Fruit fly (Drosophila melanogaster) whole organism, prepupa: Measurements from ENCODE around the gene CG6607.

Experiments
- Blimp-1 ChIP-seq: fragments of 200-800 bp; sonication (Bioruptor generic); optimal IDR thresholded peaks from 3 replicates; lab custom pipeline; 2017; ENCODE audit warnings: missing biosample characterization, missing genetic modification characterization, mild to moderate bottlenecking, moderate library complexity, missing genetic modification reagents
- CG10631 ChIP-seq: fragments of 200-800 bp; sonication (Bioruptor generic); optimal IDR thresholded peaks from 2 replicates; lab custom pipeline; 2016; ENCODE audit warnings: missing biosample characterization, missing genetic modification characterization
- CG10669 ChIP-seq: fragments of 200-800 bp; sonication (Bioruptor generic); optimal IDR thresholded peaks from 3 replicates; lab custom pipeline; 2018; ENCODE audit warnings: missing biosample characterization, mild to moderate bottlenecking, missing genetic modification characterization, moderate library complexity
- CG11294 ChIP-seq: fragments of 200-800 bp; sonication (Bioruptor generic); IDR thresholded peaks from 2 replicates; pipeline ENCODE4 v1.3.6; 2022; ENCODE audit warnings: missing biosample characterization, missing genetic modification characterization
- CG11762 ChIP-seq: fragments of 200-800 bp; sonication (Bioruptor generic); optimal IDR thresholded peaks from 3 replicates; lab custom pipeline; 2016; ENCODE audit warnings: missing biosample characterization, missing genetic modification characterization; ENCODE audit not compliant: insufficient read depth
- CG15336 ChIP-seq: fragments of 200-800 bp; sonication (Bioruptor generic); IDR thresholded peaks from 2 replicates; pipeline ENCODE4 v1.3.6; 2022; ENCODE audit warnings: missing biosample characterization, missing genetic modification characterization
- CG1621 ChIP-seq: fragments of 200-800 bp; sonication (Bioruptor generic); optimal IDR thresholded peaks from 3 replicates; lab custom pipeline; 2018; ENCODE audit warnings: missing biosample characterization, mild to moderate bottlenecking, missing genetic modification characterization
- CG16779 ChIP-seq: fragments of 200-800 bp; sonication (Bioruptor generic); optimal IDR thresholded peaks from 3 replicates; lab custom pipeline; 2017; ENCODE audit warnings: missing biosample characterization, mild to moderate bottlenecking, missing genetic modification characterization
- CG31627 ChIP-seq: fragments of 200-800 bp; sonication (Bioruptor generic); optimal IDR thresholded peaks from 3 replicates; lab custom pipeline; 2016; ENCODE audit warnings: missing biosample characterization, missing genetic modification characterization
- CG32006 ChIP-seq: fragments of 200-800 bp; sonication (Bioruptor generic); optimal IDR thresholded peaks from 3 replicates; lab custom pipeline; 2017; ENCODE audit warnings: missing biosample characterization, mild to moderate bottlenecking, missing genetic modification characterization
- CG34406 ChIP-seq: fragments of 200-800 bp; sonication (Bioruptor generic); optimal IDR thresholded peaks from 3 replicates; lab custom pipeline; 2016; ENCODE audit warnings: missing biosample characterization, missing genetic modification characterization
- CG3919 ChIP-seq: fragments of 200-800 bp; sonication (Bioruptor generic); optimal IDR thresholded peaks from 3 replicates; lab custom pipeline; 2016; ENCODE audit warnings: missing biosample characterization, missing genetic modification characterization
- CG6163 ChIP-seq: fragments of 200-800 bp; sonication (Bioruptor generic); IDR thresholded peaks from 3 replicates; pipeline ENCODE4 v1.3.6; 2022; ENCODE audit warnings: missing biosample characterization, missing genetic modification characterization
- CG6792 ChIP-seq: fragments of 200-800 bp; sonication (Bioruptor generic); optimal IDR thresholded peaks from 3 replicates; lab custom pipeline; 2016; ENCODE audit warnings: missing biosample characterization, missing genetic modification characterization
- CG6808 ChIP-seq: fragments of 200-800 bp; sonication (Bioruptor generic); optimal IDR thresholded peaks from 3 replicates; lab custom pipeline; 2017; ENCODE audit warnings: missing biosample characterization, missing genetic modification characterization, mild to moderate bottlenecking, moderate library complexity, missing genetic modification reagents
- CG6854 ChIP-seq: fragments of 200-800 bp; sonication (Bioruptor generic); optimal IDR thresholded peaks from 2 replicates; lab custom pipeline; 2017; ENCODE audit warnings: missing biosample characterization, mild to moderate bottlenecking, missing genetic modification characterization
- CG8119 ChIP-seq: fragments of 200-800 bp; sonication (Bioruptor generic); IDR thresholded peaks from 3 replicates; pipeline ENCODE4 v1.3.6; 2022; ENCODE audit warnings: missing biosample characterization, missing genetic modification characterization
- Eip75B ChIP-seq: fragments of 200-800 bp; sonication (Bioruptor generic); optimal IDR thresholded peaks from 3 replicates; lab custom pipeline; 2016; ENCODE audit warnings: missing biosample characterization, missing genetic modification characterization
- Eip78C ChIP-seq: fragments of 200-800 bp; sonication (Bioruptor generic); peaks from one replicate; lab custom pipeline; 2016; ENCODE audit warnings: missing biosample characterization, missing genetic modification characterization
- Eip93F ChIP-seq: fragments of 200-800 bp; sonication (Bioruptor generic); optimal IDR thresholded peaks from 2 replicates; lab custom pipeline; 2016; ENCODE audit warnings: missing biosample characterization, mild to moderate bottlenecking, missing genetic modification characterization
- Ets21C ChIP-seq: fragments of 200-800 bp; sonication (Bioruptor generic); optimal IDR thresholded peaks from 3 replicates; lab custom pipeline; 2016; ENCODE audit warnings: missing biosample characterization, missing genetic modification characterization
- Ets96B ChIP-seq: fragments of 200-800 bp; optimal IDR thresholded peaks from 2 replicates; lab custom pipeline; 2019; ENCODE audit warnings: missing biosample characterization, mild to moderate bottlenecking, missing genetic modification characterization, moderate library complexity
- Gug ChIP-seq: fragments of 200-800 bp; sonication (Bioruptor generic); IDR thresholded peaks from 2 replicates; pipeline ENCODE4 v1.3.6; 2022; ENCODE audit warnings: missing biosample characterization, missing genetic modification characterization
- Hr38 ChIP-seq: sonication (Bioruptor generic); optimal IDR thresholded peaks from 2 replicates; lab custom pipeline; 2016; ENCODE audit warnings: missing biosample characterization, missing genetic modification characterization
- Hr4 ChIP-seq: fragments of 200-800 bp; sonication (Bioruptor generic); optimal IDR thresholded peaks from 3 replicates; lab custom pipeline; 2016; ENCODE audit warnings: missing biosample characterization, missing genetic modification characterization
- Lpt ChIP-seq: fragments of 200-800 bp; sonication (Bioruptor generic); optimal IDR thresholded peaks from 3 replicates; lab custom pipeline; 2016; ENCODE audit warnings: missing biosample characterization, missing genetic modification characterization
- Met ChIP-seq: fragments of 200-800 bp; sonication (Bioruptor generic); optimal IDR thresholded peaks from 3 replicates; lab custom pipeline; 2016; ENCODE audit warnings: missing biosample characterization, missing genetic modification characterization
- OdsH ChIP-seq: fragments of 200-800 bp; sonication (Bioruptor generic); optimal IDR thresholded peaks from 3 replicates; lab custom pipeline; 2016; ENCODE audit warnings: missing biosample characterization, missing genetic modification characterization
- Smox ChIP-seq: fragments of 200-800 bp; sonication (Bioruptor generic); optimal IDR thresholded peaks from 3 replicates; lab custom pipeline; 2016; ENCODE audit warnings: missing biosample characterization, missing genetic modification characterization
- Sox14 ChIP-seq: fragments of 200-800 bp; sonication (Bioruptor generic); optimal IDR thresholded peaks from 3 replicates; lab custom pipeline; 2016; ENCODE audit warnings: missing biosample characterization, missing genetic modification characterization
- Sox15 ChIP-seq: fragments of 200-800 bp; sonication (Bioruptor generic); optimal IDR thresholded peaks from 3 replicates; lab custom pipeline; 2016; ENCODE audit warnings: missing biosample characterization, missing genetic modification characterization
- achi ChIP-seq: fragments of 200-800 bp; sonication (Bioruptor generic); optimal IDR thresholded peaks from 3 replicates; lab custom pipeline; 2016; ENCODE audit warnings: missing biosample characterization, missing genetic modification characterization
- cyc ChIP-seq: fragments of 200-800 bp; sonication (Bioruptor generic); optimal IDR thresholded peaks from 3 replicates; lab custom pipeline; 2016; ENCODE audit warnings: missing biosample characterization, missing genetic modification characterization
- dac ChIP-seq: fragments of 200-800 bp; sonication (Bioruptor generic); optimal IDR thresholded peaks from 2 replicates; lab custom pipeline; 2017; ENCODE audit warnings: missing biosample characterization, mild to moderate bottlenecking, missing genetic modification characterization
- eg ChIP-seq: fragments of 200-800 bp; sonication (Bioruptor generic); IDR thresholded peaks from 3 replicates; pipeline ENCODE4 v1.3.6; 2022; ENCODE audit warnings: missing biosample characterization, missing genetic modification characterization
- esn ChIP-seq: fragments of 200-800 bp; sonication (Bioruptor generic); optimal IDR thresholded peaks from 2 replicates; lab custom pipeline; 2016; ENCODE audit warnings: missing biosample characterization, mild to moderate bottlenecking, missing genetic modification characterization, moderate library complexity
- fd59A ChIP-seq: fragments of 200-800 bp; sonication (Bioruptor generic); optimal IDR thresholded peaks from 2 replicates; lab custom pipeline; 2017; ENCODE audit warnings: missing biosample characterization, mild to moderate bottlenecking, missing genetic modification characterization, missing genetic modification reagents
- fd85E ChIP-seq: fragments of 200-800 bp; sonication (Bioruptor generic); optimal IDR thresholded peaks from 3 replicates; lab custom pipeline; 2016; ENCODE audit warnings: missing biosample characterization, missing genetic modification characterization
- fkh ChIP-seq: fragments of 200-800 bp; sonication (Bioruptor generic); optimal IDR thresholded peaks from 3 replicates; lab custom pipeline; 2017; ENCODE audit warnings: missing biosample characterization, mild to moderate bottlenecking, missing genetic modification characterization, moderate library complexity
- lz ChIP-seq: fragments of 200-800 bp; sonication (Bioruptor generic); optimal IDR thresholded peaks from 3 replicates; lab custom pipeline; 2016; ENCODE audit warnings: missing biosample characterization, missing genetic modification characterization
- net ChIP-seq: fragments of 200-800 bp; sonication (Bioruptor generic); optimal IDR thresholded peaks from 3 replicates; lab custom pipeline; 2016; ENCODE audit warnings: missing biosample characterization, missing genetic modification characterization
- salr ChIP-seq, 2 experiments: fragments of 200-800 bp; sonication (Bioruptor generic); optimal IDR thresholded peaks; 3 replicates each; lab custom pipeline; 2016 to 2018; ENCODE audit warnings: missing biosample characterization in 2 of 2, missing genetic modification characterization in 2 of 2, mild to moderate bottlenecking in 1 of 2
- ss ChIP-seq, 2 experiments: fragments of 200-800 bp; sonication (Bioruptor generic); optimal IDR thresholded peaks; 2 replicates in 1 of 2; 3 replicates in 1 of 2; lab custom pipeline; 2017 to 2018; ENCODE audit warnings: mild to moderate bottlenecking in 2 of 2, missing biosample characterization in 2 of 2, missing genetic modification characterization in 2 of 2, moderate library complexity in 1 of 2
- svp ChIP-seq: fragments of 200-800 bp; sonication (Bioruptor generic); peaks from one replicate; lab custom pipeline; 2016; ENCODE audit warnings: missing biosample characterization, missing genetic modification characterization

CG6607 gene

DNA sequence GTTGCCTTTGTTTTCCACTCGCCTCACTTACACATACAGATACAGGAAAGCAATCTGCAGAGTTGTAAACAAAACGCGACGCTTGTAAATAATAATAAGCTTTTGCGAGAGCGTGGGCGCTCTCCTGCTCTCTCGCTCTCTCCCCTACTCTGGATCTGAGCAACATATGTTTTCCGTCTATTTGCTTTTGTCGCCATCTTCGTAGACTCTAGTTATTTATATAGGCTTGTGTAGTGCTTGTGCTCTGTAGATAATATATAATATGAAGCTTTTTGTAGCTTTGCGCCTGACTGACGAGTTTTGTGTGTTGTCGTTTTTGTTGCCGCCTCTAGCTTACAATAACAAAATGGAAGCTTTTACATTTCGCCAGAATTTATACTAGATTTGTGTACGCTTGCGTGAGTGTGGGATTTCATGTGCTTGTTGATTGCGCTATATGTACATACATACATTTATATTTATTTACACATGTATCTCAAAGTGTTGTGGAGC lies 37.9 kb downstream of the CG6607 start (continued):
- peak; percentile 97 for TF ChIP-seq fkh (GFP tag; lab: Kevin White, UChicago)
- TF ChIP-seq svp (GFP tag; lab: Kevin White, UChicago), result peak; percentile 79
- no peak for TF ChIP-seq salr (GFP tag; optimal IDR thresholded peaks at IDR 0.05; lab: Kevin White, UChicago)
- no peak; the same call in 2 of the 3 replicates for TF ChIP-seq eg (GFP tag; lab: Robert Waterston, UW)
- no peak for TF ChIP-seq CG11762 (GFP tag; lab: Kevin White, UChicago)
- peak; percentile 23 for TF ChIP-seq CG3919 (GFP tag; lab: Kevin White, UChicago)
- TF ChIP-seq Hr38, result no peak
- no peak for TF ChIP-seq OdsH (GFP tag; lab: Kevin White, UChicago)
- no peak for TF ChIP-seq cyc (GFP tag; lab: Kevin White, UChicago)
- TF ChIP-seq Eip75B (GFP tag; lab: Kevin White, UChicago), result peak; percentile 54
- no peak for TF ChIP-seq Sox15 (GFP tag; lab: Kevin White, UChicago)
- no peak for TF ChIP-seq CG11294
- no peak for TF ChIP-seq Blimp-1 (GFP tag; lab: Kevin White, UChicago)
- peak; percentile 36 for TF ChIP-seq Met (GFP tag; lab: Kevin White, UChicago)
- TF ChIP-seq Lpt, result peak; percentile 16
- no peak for TF ChIP-seq Gug (GFP tag; lab: Robert Waterston, UW)
- no peak for TF ChIP-seq Hr4 (GFP tag; lab: Kevin White, UChicago)
- TF ChIP-seq CG32006 (GFP tag; lab: Kevin White, UChicago), result no peak
- peak; percentile 9 for TF ChIP-seq CG10631
- TF ChIP-seq CG10669 (GFP tag; lab: Kevin White, UChicago), result no peak
- peak; percentile 12 for TF ChIP-seq CG6792 (GFP tag; lab: Kevin White, UChicago)
- TF ChIP-seq ss (GFP tag; optimal IDR thresholded peaks at IDR 0.05; lab: Kevin White, UChicago), result peak; percentile 63 to 80
- no peak for TF ChIP-seq CG6854
- peak; percentile 33 for TF ChIP-seq Eip93F
- peak; percentile 39 for TF ChIP-seq Sox14 (GFP tag; lab: Kevin White, UChicago)
- peak; percentile 61; the same call in 2 of the 3 replicates for TF ChIP-seq CG8119 (GFP tag; lab: Robert Waterston, UW)
- TF ChIP-seq achi, result no peak
- no peak for TF ChIP-seq dac (GFP tag; lab: Kevin White, UChicago)
- TF ChIP-seq CG31627 (GFP tag; lab: Kevin White, UChicago), result no peak
- TF ChIP-seq, all 60 proteins: peak for 31

DNA sequence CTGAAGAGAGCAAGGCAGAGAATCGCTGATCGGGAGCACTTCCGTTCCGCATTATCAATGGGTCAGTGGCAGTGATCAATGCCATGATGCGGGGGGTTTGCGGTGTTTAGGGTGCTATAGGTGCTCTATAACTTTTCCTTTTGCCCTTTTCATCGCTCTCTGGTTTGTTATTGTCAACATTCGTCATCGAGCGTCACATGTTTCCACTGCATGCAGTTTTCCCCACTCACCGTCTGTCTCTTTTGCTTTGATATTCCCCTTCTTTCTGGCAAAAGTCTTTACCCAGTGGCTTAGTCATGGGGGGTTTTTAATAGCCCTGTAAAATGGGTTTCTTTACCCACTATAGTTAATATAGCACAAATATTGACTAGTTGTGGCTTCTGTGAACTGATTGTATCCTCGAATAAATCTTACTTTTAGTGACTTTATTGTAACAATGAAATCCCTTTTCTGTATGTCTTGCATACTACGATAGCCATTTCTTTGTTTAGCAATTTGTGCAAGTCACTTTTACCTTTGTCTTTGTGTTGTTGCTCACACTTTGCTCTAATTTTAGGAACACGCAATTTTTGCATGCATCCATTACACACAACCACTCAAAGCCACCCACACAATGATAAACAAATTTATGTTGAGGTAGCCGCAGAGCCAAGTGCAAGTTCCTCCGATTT lies 39.0 kb downstream of the CG6607 start:
- TF ChIP-seq Sox14 (GFP tag; lab: Kevin White, UChicago), result peak; percentile 64
- TF ChIP-seq CG15336 (GFP tag; lab: Robert Waterston, UW), result peak; percentile 6; the same call in 1 of the 2 replicates
- TF ChIP-seq Ets21C (GFP tag; lab: Kevin White, UChicago), result no peak
- TF ChIP-seq CG1621 (tag; lab: Kevin White, UChicago), result no peak
- peak; percentile 7 for TF ChIP-seq Met (GFP tag; lab: Kevin White, UChicago)
- peak; percentile 11 for TF ChIP-seq fd59A (GFP tag; lab: Kevin White, UChicago)
- TF ChIP-seq Blimp-1 (GFP tag; lab: Kevin White, UChicago), result no peak
- TF ChIP-seq achi, result no peak
- no peak for TF ChIP-seq Ets96B (tag; lab: Kevin White, UChicago)
- peak in 1 of 2 experiments; percentile 9 for TF ChIP-seq salr (GFP tag; optimal IDR thresholded peaks at IDR 0.05; lab: Kevin White, UChicago)
- no peak for TF ChIP-seq CG31627 (GFP tag; lab: Kevin White, UChicago)
- peak; percentile 83 for TF ChIP-seq Eip78C
- TF ChIP-seq CG6163, result peak; percentile 41; the same call in 2 of the 3 replicates
- peak; percentile 69 for TF ChIP-seq svp (GFP tag; lab: Kevin White, UChicago)
- TF ChIP-seq CG8119 (GFP tag; lab: Robert Waterston, UW), result no peak
- no peak for TF ChIP-seq lz

DNA sequence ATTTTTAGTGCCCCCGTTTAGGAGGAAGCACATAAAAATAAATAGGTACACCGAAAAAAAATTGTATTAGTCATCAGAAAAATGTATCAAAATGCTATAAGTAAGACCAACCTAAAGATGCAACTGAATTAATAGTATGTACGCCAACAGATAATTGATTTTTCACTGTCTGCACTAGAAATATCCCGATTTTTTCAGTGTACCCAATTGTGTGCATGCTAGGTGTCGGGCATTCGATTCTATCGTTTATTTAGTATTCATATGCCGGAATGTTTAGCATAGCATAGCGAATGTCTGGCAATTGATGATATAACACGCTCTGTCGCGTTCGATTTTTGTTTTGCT lies 39.6 kb downstream of the CG6607 start:
- TF ChIP-seq ss (GFP tag; optimal IDR thresholded peaks at IDR 0.05; lab: Kevin White, UChicago) (no peak), eg (GFP tag; lab: Robert Waterston, UW) (peak; percentile 89), net (GFP tag; lab: Kevin White, UChicago) (peak; percentile 38), CG11294 (peak; percentile 82), CG6163 (peak; percentile 84), CG8119 (GFP tag; lab: Robert Waterston, UW) (peak; percentile 75), CG1621 (tag; lab: Kevin White, UChicago) (peak; percentile 14), CG16779 (tag; lab: Kevin White, UChicago) (no peak), Blimp-1 (GFP tag; lab: Kevin White, UChicago) (no peak), Ets21C (GFP tag; lab: Kevin White, UChicago) (peak; percentile 29), Eip78C (peak; percentile 83), fd85E (GFP tag; lab: Kevin White, UChicago) (no peak), CG6808 (GFP tag; lab: Kevin White, UChicago) (no peak), esn (GFP tag; lab: Kevin White, UChicago) (peak; percentile 62), salr (GFP tag; optimal IDR thresholded peaks at IDR 0.05; lab: Kevin White, UChicago) (peak in 1 of 2 experiments; percentile 51), CG11762 (GFP tag; lab: Kevin White, UChicago) (peak; percentile 8), Hr38 (no peak), Smox (peak; percentile 30), CG34406 (peak; percentile 48), Gug (GFP tag; lab: Robert Waterston, UW) (peak; percentile 75), cyc (GFP tag; lab: Kevin White, UChicago) (peak; percentile 39), CG10631 (peak; percentile 37)
